Worm (Caenorhabditis elegans): ENCODE measurements around the gene wdr-46.

wdr-46 gene

DNA sequence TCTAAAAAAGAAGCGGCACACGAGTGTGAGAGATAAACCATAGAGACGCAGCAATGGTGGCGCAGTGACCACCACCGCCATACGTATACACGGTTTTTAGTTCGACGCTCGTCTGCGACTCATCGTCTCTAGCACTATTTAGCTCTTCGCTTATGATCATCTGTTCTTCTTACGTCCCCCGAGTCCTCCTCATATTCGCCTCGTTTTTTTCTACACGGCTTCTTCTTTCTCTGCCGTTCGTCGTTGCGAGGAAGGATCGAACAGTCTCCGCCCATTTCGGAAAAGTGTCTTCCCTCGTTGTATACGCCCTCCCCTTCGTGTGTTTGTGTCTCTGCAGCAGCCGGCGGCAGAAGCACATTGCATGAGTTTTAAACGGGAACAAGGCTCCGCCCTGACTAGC is 7.1 kb upstream of the wdr-46 start (continued):
- no peak for TF ChIP-seq lin-38 (GFP tag; IDR thresholded peaks at IDR 0.05)
- TF ChIP-seq cey-2 (tag; optimal IDR thresholded peaks at IDR 0.05; ENCODE audit: borderline replicate concordance, insufficient read depth), result no peak
- peak; percentile 26; the same call in 1 of the 2 replicates for TF ChIP-seq set-16 (GFP tag; IDR thresholded peaks at IDR 0.05)
- no peak for TF ChIP-seq nhr-77 (tag; optimal IDR thresholded peaks at IDR 0.05)
- no peak for TF ChIP-seq ama-1 (optimal IDR thresholded peaks at IDR 0.05)
- TF ChIP-seq ceh-44 (GFP tag; IDR thresholded peaks at IDR 0.05), result no peak
- TF ChIP-seq nhr-11 (tag; optimal IDR thresholded peaks at IDR 0.05), result no peak
- TF ChIP-seq unc-39 (tag; optimal IDR thresholded peaks at IDR 0.05), result no peak
- no peak for TF ChIP-seq nhr-102 (tag; optimal IDR thresholded peaks at IDR 0.05)
- TF ChIP-seq Y75B8A.6 (GFP tag; IDR thresholded peaks at IDR 0.05), result no peak

- TF ChIP-seq mxl-3 (GFP tag; optimal IDR thresholded peaks at IDR 0.05) (peak; percentile 65), ceh-20 (GFP tag; IDR thresholded peaks at IDR 0.05) (no peak), nhr-48 (tag; optimal IDR thresholded peaks at IDR 0.05) (peak; percentile 13), hlh-11 (tag; optimal IDR thresholded peaks at IDR 0.05) (peak; percentile 46), T26A8.4 (GFP tag; IDR thresholded peaks at IDR 0.05) (peak; percentile 15), vab-7 (GFP tag; IDR thresholded peaks at IDR 0.05) (no peak)
Observed at ce11 chrIV:12366571-12366970, 5.5 kb upstream of the wdr-46 start.

DNA sequence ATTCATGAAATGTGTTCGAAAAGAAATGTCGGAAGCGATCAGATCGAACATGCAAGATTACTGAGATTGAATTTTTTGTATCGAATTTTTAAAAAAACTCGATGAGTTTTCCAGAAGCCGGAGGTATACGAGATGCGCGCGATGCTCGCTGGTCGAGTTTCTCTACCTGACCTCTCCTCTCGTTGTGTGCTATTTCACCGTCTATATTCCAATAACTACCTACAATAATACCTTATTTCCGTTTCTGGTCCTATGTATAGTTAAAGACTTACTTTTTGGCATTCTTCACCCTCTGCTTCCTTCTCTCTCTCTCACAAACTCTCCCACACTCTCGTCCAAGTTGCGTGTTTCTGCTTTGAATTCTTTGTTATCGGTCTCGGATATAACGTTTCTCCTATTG is 713 bp upstream of the wdr-46 start:
- no peak for TF ChIP-seq Y5F2A.4 (GFP tag; optimal IDR thresholded peaks at IDR 0.05)
- TF ChIP-seq lin-38 (GFP tag; IDR thresholded peaks at IDR 0.05), result peak; percentile 9; the same call in 1 of the 2 replicates
- TF ChIP-seq lin-29 (GFP tag; IDR thresholded peaks at IDR 0.05), result no peak
- TF ChIP-seq daf-16 (GFP tag; optimal IDR thresholded peaks at IDR 0.05), result no peak
- no peak for TF ChIP-seq daf-16 (tag; optimal IDR thresholded peaks at IDR 0.05)
- no peak for TF ChIP-seq lin-15B (tag; optimal IDR thresholded peaks at IDR 0.05)
- 0 out of 4 replicates have a peak, but pooled peaks of 1 of the 2 experiments have one; percentile 7 for TF ChIP-seq madf-5 (GFP tag; IDR thresholded peaks at IDR 0.05)
- no peak for TF ChIP-seq snpc-1.2 (GFP tag; IDR thresholded peaks at IDR 0.05)
- no peak for TF ChIP-seq hmg-1.1 (GFP tag; IDR thresholded peaks at IDR 0.05)
- TF ChIP-seq Y48G9A.11 (GFP tag; IDR thresholded peaks at IDR 0.05), result 0 out of 2 replicates have a peak, but pooled peaks have one; percentile 17

DNA sequence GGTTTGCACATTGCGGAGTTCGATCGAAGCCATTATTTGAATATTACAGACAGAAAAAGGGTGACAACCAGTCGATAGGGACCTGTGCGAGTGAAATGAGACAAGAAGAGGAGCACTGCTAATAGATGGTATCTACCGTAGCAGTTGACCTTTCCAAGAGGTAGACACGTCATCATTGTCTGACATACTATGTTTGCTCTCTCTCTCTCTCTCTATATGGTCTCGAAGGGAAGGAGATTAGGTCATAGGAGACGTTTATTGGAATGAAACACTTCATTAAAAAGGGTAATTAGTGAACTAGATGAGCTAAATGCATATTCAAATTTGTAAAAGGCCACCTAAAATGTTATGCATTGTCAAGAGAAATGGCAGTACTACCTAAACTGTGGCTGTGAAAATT is 4.0 kb downstream of the wdr-46 start, which contains the start of gene atz-1:
TSS of gene atz-1 (minus strand) at position 101 of the 400 bp plus-strand sequence.
- no peak for TF ChIP-seq Y48G9A.11 (GFP tag; IDR thresholded peaks at IDR 0.05)
- TF ChIP-seq unc-62 (GFP tag; optimal IDR thresholded peaks at IDR 0.05 in 1 of 2), result peak in 1 of 2 experiments; percentile 55
- TF ChIP-seq unc-62 (tag; optimal IDR thresholded peaks at IDR 0.05), result no peak
- TF ChIP-seq daf-19 (GFP tag; conservative IDR thresholded peaks at IDR 0.05), result no peak

DNA sequence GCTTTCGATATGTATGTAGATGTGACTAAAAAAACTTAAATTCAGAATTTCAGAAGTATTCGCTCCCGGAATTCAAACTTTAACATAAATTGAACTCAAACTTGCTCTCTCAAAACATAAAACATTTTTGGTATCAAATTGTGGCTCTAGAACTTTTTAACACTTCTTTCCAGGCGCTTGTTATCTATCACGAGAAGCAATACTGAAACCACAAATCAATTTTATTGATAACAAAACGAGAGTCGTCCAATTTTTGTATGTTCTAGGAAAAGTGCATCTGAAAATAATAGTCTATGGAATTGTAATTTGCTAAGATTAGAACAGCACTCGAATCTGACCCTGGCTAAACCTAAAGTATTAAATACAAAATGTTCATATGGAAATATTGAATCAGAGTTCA is 6.9 kb downstream of the wdr-46 start:
- TF ChIP-seq Y48G9A.11 (GFP tag; IDR thresholded peaks at IDR 0.05), result no peak
- TF ChIP-seq pqm-1 (tag; optimal IDR thresholded peaks at IDR 0.05), result peak; percentile 75
- TF ChIP-seq nhr-28 (tag; optimal IDR thresholded peaks at IDR 0.05), result peak; percentile 28
- TF ChIP-seq nhr-6 (tag; optimal IDR thresholded peaks at IDR 0.05), result no peak
- no peak for TF ChIP-seq daf-16 (GFP tag; optimal IDR thresholded peaks at IDR 0.05)
- TF ChIP-seq daf-16 (tag; optimal IDR thresholded peaks at IDR 0.05), result peak; percentile 11
- TF ChIP-seq nhr-11 (tag; optimal IDR thresholded peaks at IDR 0.05), result no peak
- TF ChIP-seq php-3 (GFP tag; IDR thresholded peaks at IDR 0.05), result peak; percentile 52; the same call in 1 of the 2 replicates
- no peak for TF ChIP-seq R02D3.7 (tag; optimal IDR thresholded peaks at IDR 0.05)
- TF ChIP-seq hlh-11 (tag; optimal IDR thresholded peaks at IDR 0.05), result peak; percentile 43
- TF ChIP-seq aha-1 (tag), result peak; percentile 48
- TF ChIP-seq dve-1 (tag; optimal IDR thresholded peaks at IDR 0.05; ENCODE audit: insufficient read depth), result peak; percentile 50
- TF ChIP-seq Y5F2A.4 (GFP tag; optimal IDR thresholded peaks at IDR 0.05), result no peak
- TF ChIP-seq dmd-6 (GFP tag; IDR thresholded peaks at IDR 0.05), result peak; percentile 58
- no peak for TF ChIP-seq gei-8 (GFP tag; optimal IDR thresholded peaks at IDR 0.05)
- TF ChIP-seq zag-1 (tag; optimal IDR thresholded peaks at IDR 0.05), result no peak
- TF ChIP-seq zfp-3 (GFP tag; conservative IDR thresholded peaks at IDR 0.05), result no peak
- no peak for TF ChIP-seq ctbp-1 (GFP tag; IDR thresholded peaks at IDR 0.05)
- TF ChIP-seq nhr-76 (tag; optimal IDR thresholded peaks at IDR 0.05), result no peak
- no peak for TF ChIP-seq dmd-9 (GFP tag; IDR thresholded peaks at IDR 0.05)
- TF ChIP-seq madf-9 (GFP tag; conservative IDR thresholded peaks at IDR 0.05), result no peak
- no peak for TF ChIP-seq tag-97 (GFP tag; IDR thresholded peaks at IDR 0.05)
- TF ChIP-seq nhr-111 (GFP tag; optimal IDR thresholded peaks at IDR 0.05), result no peak
